Worm (Caenorhabditis elegans) whole organism, L1 larva: ENCODE data around the gene hot-3.

Experiments used
- fkh-8 ChIP-seq: sonication (generic microtip); optimal IDR thresholded peaks from 2 replicates; lab custom pipeline; 2016; ENCODE audit warnings: mild to moderate bottlenecking, missing genetic modification characterization, missing compliant biosample characterization
- lin-39 ChIP-seq: fragments of 150-350 bp; optimal IDR thresholded peaks from 2 replicates; lab custom pipeline; 2014; ENCODE audit warnings: missing biosample characterization, missing genetic modification reagents, missing genetic modification characterization

ce11 chrII:13954979-13955378 lies 23.1 kb upstream of the hot-3 start:
- TF ChIP-seq lin-39 (tag; lab: Kevin White, UChicago) (no peak), fkh-8 (no peak)
